Worm (Caenorhabditis elegans): Measurements from ENCODE around the gene rps-11.
A peak's percentile ranks its signal among the peaks of the same experiment; 100 is the strongest.

Gene rps-11

ce11 chrIV:11641802-11642201, 39.4 kb downstream of the rps-11 start, which contains the start of gene ZK809.1:
ZK809.1 (plus strand) TSS chrIV:11642102.
- TF ChIP-seq ceh-16 (tag; optimal IDR thresholded peaks at IDR 0.05) (no peak), nhr-6 (tag; optimal IDR thresholded peaks at IDR 0.05) (no peak), egl-27 (tag; optimal IDR thresholded peaks at IDR 0.05) (no peak), R02D3.7 (tag; optimal IDR thresholded peaks at IDR 0.05) (no peak), aly-2 (tag; optimal IDR thresholded peaks at IDR 0.05) (no peak), blmp-1 (tag; optimal IDR thresholded peaks at IDR 0.05; ENCODE audit: insufficient read depth) (no peak), ztf-11 (tag; optimal IDR thresholded peaks at IDR 0.05) (no peak), lin-13 (GFP tag; optimal IDR thresholded peaks at IDR 0.05) (no peak), Y55F3AM.14 (GFP tag; optimal IDR thresholded peaks at IDR 0.05) (no peak)

DNA sequence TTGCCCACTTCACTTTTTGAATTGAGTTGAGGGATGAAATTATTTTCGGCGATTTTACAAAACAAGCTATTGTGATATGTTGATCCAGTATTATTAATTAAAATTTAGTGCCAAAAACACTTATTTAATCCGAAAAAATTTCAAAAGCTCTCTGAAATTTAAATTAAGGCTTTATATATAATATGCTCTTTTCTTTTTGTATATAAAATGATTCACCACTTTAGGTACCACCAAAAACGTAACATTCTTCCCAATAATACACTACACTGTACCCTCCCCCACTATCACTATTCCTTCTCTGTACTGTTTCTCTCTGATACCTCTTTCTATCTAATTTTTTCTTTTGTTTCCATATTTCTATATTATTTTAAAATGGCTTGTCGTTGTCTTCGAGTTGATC, 41.4 kb downstream of the rps-11 start, which contains the start of gene prx-2:
TSS of gene prx-2 (plus strand) at position 301 of the 400 bp plus-strand sequence.
- TF ChIP-seq sma-9 (GFP tag; optimal IDR thresholded peaks at IDR 0.05) (no peak), sma-9 (tag; optimal IDR thresholded peaks at IDR 0.05) (no peak), lin-39 (tag; optimal IDR thresholded peaks at IDR 0.05) (no peak), skn-1 (tag; optimal IDR thresholded peaks at IDR 0.05) (no peak), F13H6.1 (tag; optimal IDR thresholded peaks at IDR 0.05) (no peak), alr-1 (tag; optimal IDR thresholded peaks at IDR 0.05) (no peak), ztf-11 (tag; optimal IDR thresholded peaks at IDR 0.05) (no peak), lin-11 (tag; optimal IDR thresholded peaks at IDR 0.05) (no peak), nhr-21 (tag; optimal IDR thresholded peaks at IDR 0.05) (no peak), fos-1 (tag; optimal IDR thresholded peaks at IDR 0.05) (no peak), ZK546.5 (tag; optimal IDR thresholded peaks at IDR 0.05) (no peak), lsy-2 (tag; optimal IDR thresholded peaks at IDR 0.05) (no peak), nhr-237 (tag; optimal IDR thresholded peaks at IDR 0.05) (no peak), lin-13 (GFP tag; optimal IDR thresholded peaks at IDR 0.05) (no peak)

DNA sequence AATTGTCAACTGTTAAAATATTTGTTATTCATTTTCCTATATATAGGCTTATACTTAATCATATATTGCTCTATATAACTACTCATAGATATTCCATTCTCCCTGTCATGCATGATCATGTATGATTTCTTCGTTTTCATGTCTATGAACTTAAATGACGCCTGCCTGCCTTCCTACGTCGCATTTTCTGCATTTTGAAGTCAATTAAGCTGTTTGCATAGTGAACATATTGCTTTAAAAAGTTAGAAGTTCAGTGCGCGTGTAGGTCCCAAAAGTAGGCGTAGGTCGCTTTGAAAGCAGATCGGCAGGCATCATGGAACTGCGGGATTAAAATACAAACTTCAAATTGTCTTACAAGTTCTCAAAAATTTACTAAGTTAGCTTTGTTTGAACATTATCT, 42.3 kb downstream of the rps-11 start:
- TF ChIP-seq ceh-16 (tag; optimal IDR thresholded peaks at IDR 0.05) (no peak), lin-39 (tag; optimal IDR thresholded peaks at IDR 0.05) (no peak), egl-27 (tag; optimal IDR thresholded peaks at IDR 0.05) (no peak), nhr-6 (tag; optimal IDR thresholded peaks at IDR 0.05) (no peak), R02D3.7 (tag; optimal IDR thresholded peaks at IDR 0.05) (no peak), nhr-21 (tag; optimal IDR thresholded peaks at IDR 0.05) (no peak), sem-4 (tag; optimal IDR thresholded peaks at IDR 0.05) (no peak)

ce11 chrIV:11645354-11645753, 42.9 kb downstream of the rps-11 start:
- TF ChIP-seq lsy-2 (tag; optimal IDR thresholded peaks at IDR 0.05) (peak in 1 of 2 experiments; percentile 7), R02D3.7 (tag; optimal IDR thresholded peaks at IDR 0.05) (no peak), nhr-77 (tag; optimal IDR thresholded peaks at IDR 0.05) (no peak), nhr-25 (tag; optimal IDR thresholded peaks at IDR 0.05) (no peak), ztf-11 (tag; optimal IDR thresholded peaks at IDR 0.05) (no peak), C34F6.9 (tag; optimal IDR thresholded peaks at IDR 0.05) (no peak), alr-1 (tag; optimal IDR thresholded peaks at IDR 0.05) (no peak), lin-39 (tag; optimal IDR thresholded peaks at IDR 0.05) (no peak), unc-55 (GFP tag; optimal IDR thresholded peaks at IDR 0.05) (no peak), ama-1 (optimal IDR thresholded peaks at IDR 0.05) (no peak), ztf-4 (tag; optimal IDR thresholded peaks at IDR 0.05) (no peak), nhr-129 (tag; optimal IDR thresholded peaks at IDR 0.05) (peak; percentile 45), zag-1 (tag; optimal IDR thresholded peaks at IDR 0.05) (no peak), sma-9 (GFP tag; optimal IDR thresholded peaks at IDR 0.05) (peak; percentile 34), sma-9 (tag; optimal IDR thresholded peaks at IDR 0.05) (no peak), nhr-21 (tag; optimal IDR thresholded peaks at IDR 0.05) (no peak), crh-2 (tag; optimal IDR thresholded peaks at IDR 0.05) (no peak), gmeb-1 (tag; optimal IDR thresholded peaks at IDR 0.05) (no peak), lin-11 (tag; optimal IDR thresholded peaks at IDR 0.05) (no peak), F13H6.1 (tag; optimal IDR thresholded peaks at IDR 0.05) (peak; percentile 26), peb-1 (tag; optimal IDR thresholded peaks at IDR 0.05) (no peak), ztf-1 (GFP tag; conservative IDR thresholded peaks at IDR 0.05) (no peak), lin-13 (GFP tag; optimal IDR thresholded peaks at IDR 0.05) (no peak), sma-3 (GFP tag; optimal IDR thresholded peaks at IDR 0.05) (no peak), aly-2 (tag; optimal IDR thresholded peaks at IDR 0.05) (no peak)

DNA sequence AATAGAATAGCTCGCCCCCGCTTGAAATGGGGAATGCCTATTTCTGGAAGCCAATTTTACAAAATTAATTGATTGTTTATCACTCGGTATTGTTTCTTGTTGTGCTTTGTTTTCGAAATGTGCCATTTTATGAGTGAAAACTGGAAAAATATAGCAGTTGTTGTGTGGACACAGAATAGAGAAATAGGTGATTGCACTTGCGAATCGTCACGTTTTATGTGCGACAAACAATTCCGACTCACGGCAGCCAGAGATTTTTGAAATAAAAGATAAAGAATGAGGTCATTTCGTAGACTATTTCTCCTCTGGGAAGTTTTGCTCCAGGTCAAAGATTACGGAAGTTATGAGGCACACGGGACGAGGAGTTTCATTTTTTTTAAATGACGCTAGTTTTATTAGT, 44.5 kb downstream of the rps-11 start:
- TF ChIP-seq sma-9 (GFP tag; optimal IDR thresholded peaks at IDR 0.05) (peak; percentile 30), sma-9 (tag; optimal IDR thresholded peaks at IDR 0.05) (no peak), F13H6.1 (tag; optimal IDR thresholded peaks at IDR 0.05) (peak; percentile 19), nhr-6 (tag; optimal IDR thresholded peaks at IDR 0.05) (peak; percentile 7), mab-5 (tag; optimal IDR thresholded peaks at IDR 0.05) (no peak), nhr-129 (tag; optimal IDR thresholded peaks at IDR 0.05) (peak; percentile 40)
